Fruit fly (Drosophila melanogaster) whole organism, embryonic: Measurements from ENCODE around the gene CG15336.
A peak's percentile ranks its signal among the peaks of the same experiment; 100 is the strongest.

Experiments used
- Asciz ChIP-seq: fragments of 200-800 bp; sonication (Bioruptor generic); optimal IDR thresholded peaks from 2 replicates; lab custom pipeline; 2017; ENCODE audit warnings: missing biosample characterization, mild to moderate bottlenecking, missing genetic modification characterization, missing genetic modification reagents
- B-H2 ChIP-seq: fragments of 200-800 bp; sonication (Bioruptor generic); optimal IDR thresholded peaks from 2 replicates; lab custom pipeline; 2018; ENCODE audit warnings: missing biosample characterization, mild to moderate bottlenecking, missing genetic modification characterization
- CG10543 ChIP-seq: fragments of 200-800 bp; sonication (Bioruptor generic); optimal IDR thresholded peaks from 3 replicates; lab custom pipeline; 2017; ENCODE audit warnings: missing biosample characterization, mild to moderate bottlenecking, missing genetic modification characterization, moderate library complexity
- CG1233 ChIP-seq: fragments of 200-800 bp; sonication (Bioruptor generic); optimal IDR thresholded peaks from 4 replicates; lab custom pipeline; 2018; ENCODE audit warnings: missing biosample characterization, mild to moderate bottlenecking, missing genetic modification characterization
- CG14441 ChIP-seq: fragments of 200-800 bp; sonication (Bioruptor generic); IDR thresholded peaks from 2 replicates; pipeline ENCODE4 v1.3.6; 2022; ENCODE audit warnings: missing biosample characterization, missing genetic modification characterization
- CG15011 ChIP-seq: fragments of 200-800 bp; sonication (Bioruptor generic); optimal IDR thresholded peaks from 3 replicates; lab custom pipeline; 2018; ENCODE audit warnings: missing biosample characterization, mild to moderate bottlenecking, missing genetic modification characterization
- CG15073 ChIP-seq: fragments of 200-800 bp; sonication (Bioruptor generic); optimal IDR thresholded peaks from 2 replicates; lab custom pipeline; 2016; ENCODE audit warnings: missing biosample characterization, missing genetic modification characterization
- CG16863 ChIP-seq: fragments of 200-800 bp; sonication (Bioruptor generic); optimal IDR thresholded peaks from 3 replicates; lab custom pipeline; 2016; ENCODE audit warnings: missing biosample characterization, missing genetic modification characterization
- CG17612 ChIP-seq: fragments of 200-800 bp; sonication (Bioruptor generic); IDR thresholded peaks from 2 replicates; pipeline ENCODE4 v1.3.6; 2022; ENCODE audit warnings: missing biosample characterization, missing genetic modification characterization
- CG18764 ChIP-seq: fragments of 200-800 bp; sonication (Bioruptor generic); optimal IDR thresholded peaks from 3 replicates; lab custom pipeline; 2016; ENCODE audit warnings: missing biosample characterization, missing genetic modification characterization
- CG2120 ChIP-seq: fragments of 200-800 bp; sonication (Bioruptor generic); optimal IDR thresholded peaks from 3 replicates; lab custom pipeline; 2016; ENCODE audit warnings: missing biosample characterization, missing genetic modification characterization
- CG30431 ChIP-seq: fragments of 200-800 bp; sonication (Bioruptor generic); optimal IDR thresholded peaks from 2 replicates; lab custom pipeline; 2017; ENCODE audit warnings: missing biosample characterization, missing genetic modification characterization
- CG31441 ChIP-seq: fragments of 200-800 bp; sonication (Bioruptor generic); IDR thresholded peaks from 2 replicates; pipeline ENCODE4 v1.3.6; 2022; ENCODE audit warnings: missing biosample characterization, missing genetic modification characterization
- CG34422 ChIP-seq: fragments of 200-800 bp; sonication (Bioruptor generic); IDR thresholded peaks from 3 replicates; pipeline ENCODE4 v1.3.6; 2022; ENCODE audit warnings: missing biosample characterization, missing genetic modification characterization
- CG4424 ChIP-seq: fragments of 200-800 bp; sonication (Bioruptor generic); optimal IDR thresholded peaks from 3 replicates; lab custom pipeline; 2016; ENCODE audit warnings: missing biosample characterization, missing genetic modification characterization
- CG7928 ChIP-seq: fragments of 200-800 bp; sonication (Bioruptor generic); optimal IDR thresholded peaks from 2 replicates; lab custom pipeline; 2017; ENCODE audit warnings: missing biosample characterization, mild to moderate bottlenecking, missing genetic modification characterization
- CG9609 ChIP-seq: fragments of 200-800 bp; sonication (Bioruptor generic); optimal IDR thresholded peaks from 3 replicates; lab custom pipeline; 2016; ENCODE audit warnings: missing biosample characterization, missing genetic modification characterization
- Dek ChIP-seq: fragments of 200-800 bp; sonication (Bioruptor generic); optimal IDR thresholded peaks from 3 replicates; lab custom pipeline; 2019; ENCODE audit warnings: missing biosample characterization, mild to moderate bottlenecking, missing genetic modification characterization, moderate library complexity
- Dp ChIP-seq: fragments of 200-800 bp; sonication (Bioruptor generic); optimal IDR thresholded peaks from 2 replicates; lab custom pipeline; 2018; ENCODE audit warnings: missing biosample characterization, mild to moderate bottlenecking, missing genetic modification characterization, moderate library complexity
- Lhr ChIP-seq: fragments of 200-800 bp; sonication (Bioruptor generic); optimal IDR thresholded peaks from 3 replicates; lab custom pipeline; 2017; ENCODE audit warnings: mild to moderate bottlenecking, missing biosample characterization, missing genetic modification reagents, missing genetic modification characterization
- PHDP ChIP-seq: fragments of 200-800 bp; sonication (Bioruptor generic); optimal IDR thresholded peaks from 3 replicates; lab custom pipeline; 2018; ENCODE audit warnings: missing biosample characterization, mild to moderate bottlenecking, missing genetic modification characterization, moderate library complexity
- Rx ChIP-seq: fragments of 200-800 bp; sonication (Bioruptor generic); IDR thresholded peaks from 2 replicates; pipeline ENCODE4 v1.3.6; 2022; ENCODE audit warnings: missing biosample characterization, missing genetic modification characterization
- Sox102F ChIP-seq: fragments of 200-800 bp; sonication (Bioruptor generic); optimal IDR thresholded peaks from 2 replicates; lab custom pipeline; 2018; ENCODE audit warnings: missing biosample characterization, mild to moderate bottlenecking, missing genetic modification characterization, moderate library complexity
- TFAM ChIP-seq: fragments of 200-800 bp; sonication (Bioruptor generic); optimal IDR thresholded peaks from 2 replicates; lab custom pipeline; 2017; ENCODE audit warnings: missing biosample characterization, missing genetic modification characterization, inconsistent platforms
- YL-1 ChIP-seq: fragments of 200-800 bp; sonication (Bioruptor generic); optimal IDR thresholded peaks from 3 replicates; lab custom pipeline; 2017; ENCODE audit warnings: missing biosample characterization, mild to moderate bottlenecking, missing genetic modification characterization
- ab ChIP-seq: fragments of 200-800 bp; sonication (Bioruptor generic); optimal IDR thresholded peaks from 2 replicates; lab custom pipeline; 2016; ENCODE audit warnings: missing biosample characterization, missing genetic modification characterization
- aop ChIP-seq: fragments of 200-800 bp; sonication (Bioruptor generic); IDR thresholded peaks from 2 replicates; pipeline ENCODE4 v1.3.6; 2022; ENCODE audit warnings: missing biosample characterization, missing genetic modification characterization
- cas ChIP-seq: fragments of 200-800 bp; sonication (Bioruptor generic); IDR thresholded peaks from 2 replicates; pipeline ENCODE4 v1.3.6; 2022; ENCODE audit warnings: missing biosample characterization, missing genetic modification characterization
- cato ChIP-seq: fragments of 200-800 bp; sonication (Bioruptor generic); optimal IDR thresholded peaks from 2 replicates; lab custom pipeline; 2016; ENCODE audit warnings: missing biosample characterization, missing genetic modification characterization, borderline replicate concordance
- caup ChIP-seq: fragments of 200-800 bp; sonication (Bioruptor generic); optimal IDR thresholded peaks from 3 replicates; lab custom pipeline; 2017; ENCODE audit warnings: missing biosample characterization, mild to moderate bottlenecking, missing genetic modification characterization, moderate library complexity; ENCODE audit not compliant: severe bottlenecking
- ci ChIP-seq: fragments of 200-800 bp; sonication (Bioruptor generic); IDR thresholded peaks from 3 replicates; pipeline ENCODE4 v1.3.6; 2022; ENCODE audit warnings: missing biosample characterization, missing genetic modification characterization
- crc ChIP-seq: fragments of 200-800 bp; sonication (Bioruptor generic); optimal IDR thresholded peaks from 2 replicates; lab custom pipeline; 2016; ENCODE audit warnings: missing biosample characterization, missing genetic modification characterization
- crol ChIP-seq: fragments of 200-800 bp; sonication (Bioruptor generic); IDR thresholded peaks from 2 replicates; pipeline ENCODE4 v1.3.6; 2022; ENCODE audit warnings: missing biosample characterization, missing genetic modification characterization
- dimm ChIP-seq: fragments of 200-800 bp; sonication (Bioruptor generic); IDR thresholded peaks from 2 replicates; pipeline ENCODE4 v1.3.6; 2022; ENCODE audit warnings: missing biosample characterization, missing genetic modification characterization
- fru ChIP-seq: fragments of >200 bp; optimal IDR thresholded peaks from 2 replicates; lab custom pipeline; 2017
- gcm ChIP-seq: fragments of 200-800 bp; sonication (Bioruptor generic); optimal IDR thresholded peaks from 2 replicates; lab custom pipeline; 2019; ENCODE audit warnings: missing biosample characterization, mild to moderate bottlenecking, missing genetic modification characterization, moderate library complexity
- insv ChIP-seq, 2 experiments: fragments of 200-800 bp; sonication (Bioruptor generic); optimal IDR thresholded peaks; 3 replicates each; lab custom pipeline; 2016 to 2018; ENCODE audit warnings: missing biosample characterization in 2 of 2, missing genetic modification characterization in 2 of 2
- jing ChIP-seq: fragments of 200-800 bp; sonication (Bioruptor generic); optimal IDR thresholded peaks from 2 replicates; lab custom pipeline; 2018; ENCODE audit warnings: missing biosample characterization, mild to moderate bottlenecking, missing genetic modification characterization
- lbe ChIP-seq: fragments of 200-800 bp; sonication (Bioruptor generic); optimal IDR thresholded peaks from 2 replicates; lab custom pipeline; 2016; ENCODE audit warnings: missing biosample characterization, mild to moderate bottlenecking, missing genetic modification characterization
- lilli ChIP-seq: fragments of 200-800 bp; sonication (Bioruptor generic); optimal IDR thresholded peaks from 3 replicates; lab custom pipeline; 2016; ENCODE audit warnings: missing biosample characterization, missing genetic modification characterization
- nerfin-2 ChIP-seq: fragments of 200-800 bp; sonication (Bioruptor generic); IDR thresholded peaks from 2 replicates; pipeline ENCODE4 v1.3.6; 2022; ENCODE audit warnings: missing biosample characterization, missing genetic modification characterization; ENCODE audit not compliant: partially characterized antibody
- phol ChIP-seq: fragments of 200-800 bp; sonication (Bioruptor generic); optimal IDR thresholded peaks from 3 replicates; lab custom pipeline; 2018; ENCODE audit warnings: missing biosample characterization, mild to moderate bottlenecking, missing genetic modification characterization, moderate library complexity
- schlank ChIP-seq: fragments of 200-800 bp; sonication (Bioruptor generic); optimal IDR thresholded peaks from 2 replicates; lab custom pipeline; 2018; ENCODE audit warnings: missing biosample characterization, mild to moderate bottlenecking, missing genetic modification characterization
- tap ChIP-seq: fragments of 200-800 bp; optimal IDR thresholded peaks from 3 replicates; lab custom pipeline; 2019; ENCODE audit warnings: missing biosample characterization, mild to moderate bottlenecking, missing genetic modification characterization, moderate library complexity
- trem ChIP-seq: fragments of 200-800 bp; optimal IDR thresholded peaks from 3 replicates; lab custom pipeline; 2019; ENCODE audit warnings: missing biosample characterization, mild to moderate bottlenecking, missing genetic modification characterization, moderate library complexity
- ttk ChIP-seq: fragments of 200-800 bp; sonication (Bioruptor generic); IDR thresholded peaks from 2 replicates; pipeline ENCODE4 v2.1.2; 2022; ENCODE audit warnings: missing biosample characterization, missing genetic modification characterization
- tx ChIP-seq: fragments of 200-800 bp; sonication (Bioruptor generic); optimal IDR thresholded peaks from 2 replicates; lab custom pipeline; 2016; ENCODE audit warnings: missing biosample characterization, missing genetic modification characterization
- wdn ChIP-seq: fragments of 200-800 bp; sonication (Bioruptor generic); IDR thresholded peaks from 2 replicates; pipeline ENCODE4 v1.3.6; 2022; ENCODE audit warnings: missing biosample characterization, missing genetic modification characterization
- wor ChIP-seq: fragments of 200-800 bp; sonication (Bioruptor generic); IDR thresholded peaks from 2 replicates; pipeline ENCODE4 v1.3.6; 2022; ENCODE audit warnings: missing biosample characterization, missing genetic modification characterization
- z ChIP-seq: fragments of 200-800 bp; sonication (Bioruptor generic); IDR thresholded peaks from 3 replicates; pipeline ENCODE4 v1.3.6; 2022; ENCODE audit warnings: missing biosample characterization, missing genetic modification characterization

CG15336 gene

dm6 chrX:8114476-8115342 is 33.0 kb upstream of the CG15336 start (continued):
- TF ChIP-seq tap (peak; percentile 67), TFAM (GFP tag; lab: Kevin White, UChicago) (no peak), CG7928 (no peak), Rx (GFP tag; lab: Robert Waterston, UW) (no peak), ab (GFP tag; lab: Kevin White, UChicago) (no peak), wdn (no peak), Sox102F (GFP tag; lab: Kevin White, UChicago) (peak; percentile 64), CG4424 (GFP tag; lab: Kevin White, UChicago) (peak; percentile 48), insv (GFP tag; optimal IDR thresholded peaks at IDR 0.05; lab: Kevin White, UChicago) (peak; percentile 64 to 94), CG14441 (GFP tag; lab: Robert Waterston, UW) (peak; percentile 61), ttk (GFP tag; lab: Robert Waterston, UW) (no peak), PHDP (peak; percentile 75), cas (GFP tag; lab: Robert Waterston, UW) (no peak), Dp (GFP tag; lab: Kevin White, UChicago) (no peak), Lhr (GFP tag; lab: Kevin White, UChicago) (no peak), CG10543 (GFP tag; lab: Kevin White, UChicago) (peak; percentile 57), B-H2 (GFP tag; lab: Kevin White, UChicago) (peak; percentile 48), crol (GFP tag; lab: Robert Waterston, UW) (peak; percentile 68), ci (GFP tag; lab: Robert Waterston, UW) (peak; percentile 22; the same call in 1 of the 3 replicates), Asciz (GFP tag; lab: Kevin White, UChicago) (peak; percentile 53), z (GFP tag; lab: Robert Waterston, UW) (no peak), lilli (GFP tag; lab: Kevin White, UChicago) (peak; percentile 46), crc (GFP tag; lab: Kevin White, UChicago) (no peak), Dek (tag; lab: Kevin White, UChicago) (peak; percentile 61), CG15073 (GFP tag; lab: Kevin White, UChicago) (no peak), dimm (GFP tag; lab: Robert Waterston, UW) (no peak), cato (GFP tag; lab: Kevin White, UChicago) (no peak), tx (GFP tag; lab: Kevin White, UChicago) (peak; percentile 26), wor (GFP tag; lab: Robert Waterston, UW) (no peak), phol (tag; lab: Kevin White, UChicago) (peak; percentile 55), fru (no peak), gcm (GFP tag; lab: Kevin White, UChicago) (peak; percentile 26), CG15011 (GFP tag; lab: Kevin White, UChicago) (peak; percentile 62), lbe (GFP tag; lab: Kevin White, UChicago) (no peak), CG18764 (GFP tag; lab: Kevin White, UChicago) (no peak), CG30431 (GFP tag; lab: Kevin White, UChicago) (no peak), jing (GFP tag; lab: Kevin White, UChicago) (no peak), CG34422 (GFP tag; lab: Robert Waterston, UW) (no peak; the same call in 2 of the 3 replicates), CG31441 (GFP tag; lab: Robert Waterston, UW) (peak; percentile 62), CG17612 (GFP tag; lab: Robert Waterston, UW) (no peak), CG16863 (GFP tag; lab: Kevin White, UChicago) (peak; percentile 49), trem (tag; lab: Kevin White, UChicago) (peak; percentile 5), CG2120 (GFP tag; lab: Kevin White, UChicago) (peak; percentile 83), CG1233 (peak; percentile 49), caup (GFP tag; lab: Kevin White, UChicago) (peak; percentile 67), nerfin-2 (GFP tag; lab: Robert Waterston, UW) (no peak), schlank (peak; percentile 69), CG9609 (GFP tag; lab: Kevin White, UChicago) (peak; percentile 43), YL-1 (no peak), aop (GFP tag; lab: Robert Waterston, UW) (no peak)
